Worm (Caenorhabditis elegans) whole organism, young adult: ENCODE data around the gene tatn-1.

Experiments
- B0019.2 ChIP-seq: fragments of 200-800 bp; sonication (Bioruptor generic); conservative IDR thresholded peaks from 2 replicates; pipeline ENCODE4 v1.3.6; 2022; ENCODE audit warnings: missing genetic modification reagents, missing genetic modification characterization, missing compliant biosample characterization
- B0261.1 ChIP-seq: sonication (generic microtip); optimal IDR thresholded peaks from 2 replicates; lab custom pipeline; 2016; ENCODE audit warnings: mild to moderate bottlenecking, missing genetic modification characterization, moderate library complexity, missing compliant biosample characterization
- C06A6.2 ChIP-seq: fragments of 200-800 bp; sonication (Bioruptor generic); conservative IDR thresholded peaks from 2 replicates; pipeline ENCODE4 v1.3.6; 2022; ENCODE audit warnings: missing genetic modification characterization, missing compliant biosample characterization
- C17E4.6 ChIP-seq: fragments of 200-800 bp; sonication (Bioruptor generic); IDR thresholded peaks from 2 replicates; pipeline ENCODE4 v1.3.6; 2022; ENCODE audit warnings: missing genetic modification reagents, missing genetic modification characterization, missing compliant biosample characterization
- D2030.7 ChIP-seq: fragments of 200-800 bp; sonication (Bioruptor generic); IDR thresholded peaks from 2 replicates; pipeline ENCODE4 v1.3.6; 2022; ENCODE audit warnings: missing genetic modification reagents, missing genetic modification characterization, missing compliant biosample characterization
- F23B12.7 ChIP-seq: sonication (generic microtip); optimal IDR thresholded peaks from 2 replicates; lab custom pipeline; 2017; ENCODE audit warnings: missing genetic modification characterization, mild to moderate bottlenecking, missing compliant biosample characterization, antibody characterized with exemption, moderate library complexity; ENCODE audit not compliant: insufficient read depth
- F39B2.1 ChIP-seq: fragments of 200-800 bp; sonication (Bioruptor generic); IDR thresholded peaks from 2 replicates; pipeline ENCODE4 v1.3.6; 2022; ENCODE audit warnings: missing genetic modification reagents, missing genetic modification characterization, missing compliant biosample characterization
- F52B5.7 ChIP-seq: sonication (generic microtip); optimal IDR thresholded peaks from 2 replicates; lab custom pipeline; 2016; ENCODE audit warnings: mild to moderate bottlenecking, missing genetic modification characterization, missing compliant biosample characterization
- K12H6.12 ChIP-seq: fragments of 200-800 bp; sonication (Bioruptor generic); optimal IDR thresholded peaks from 2 replicates; lab custom pipeline; 2018; ENCODE audit warnings: mild to moderate bottlenecking, missing genetic modification characterization, missing compliant biosample characterization
- Y53F4B.3 ChIP-seq: fragments of 200-800 bp; sonication (Bioruptor generic); IDR thresholded peaks from 2 replicates; pipeline ENCODE4 v1.3.6; 2022; ENCODE audit warnings: missing genetic modification reagents, missing genetic modification characterization, missing compliant biosample characterization
- akir-1 ChIP-seq: fragments of 200-800 bp; sonication (Bioruptor generic); optimal IDR thresholded peaks from 2 replicates; lab custom pipeline; 2018; ENCODE audit warnings: mild to moderate bottlenecking, missing genetic modification characterization, moderate library complexity, missing compliant biosample characterization
- ama-1 ChIP-seq, 3 experiments: fragments of 150-350 bp in 1 of 3; sonication (generic microtip) in 2 of 3; optimal IDR thresholded peaks; 2 replicates each; lab custom pipeline; 2014 to 2018; ENCODE audit warnings: missing biosample characterization in 2 of 3, missing genetic modification characterization in 2 of 3, missing genetic modification reagents in 2 of 3
- atf-7 ChIP-seq: sonication (generic microtip); optimal IDR thresholded peaks from 2 replicates; lab custom pipeline; 2017; ENCODE audit warnings: mild to moderate bottlenecking, missing genetic modification characterization, missing compliant biosample characterization
- athp-1 ChIP-seq: sonication (generic microtip); optimal IDR thresholded peaks from 2 replicates; lab custom pipeline; 2017; ENCODE audit warnings: mild to moderate bottlenecking, missing genetic modification characterization, missing compliant biosample characterization
- attf-3 ChIP-seq: fragments of 200-800 bp; sonication (Bioruptor generic); conservative IDR thresholded peaks from 2 replicates; pipeline ENCODE4 v1.3.6; 2022; ENCODE audit warnings: missing genetic modification reagents, missing genetic modification characterization, missing compliant biosample characterization
- attf-6 ChIP-seq: fragments of 200-800 bp; sonication (Bioruptor generic); IDR thresholded peaks from 2 replicates; pipeline ENCODE4 v1.3.6; 2022; ENCODE audit warnings: missing genetic modification reagents, missing genetic modification characterization, missing compliant biosample characterization
- ccch-3 ChIP-seq: fragments of 200-800 bp; sonication (Bioruptor generic); optimal IDR thresholded peaks from 2 replicates; lab custom pipeline; 2018; ENCODE audit warnings: mild to moderate bottlenecking, missing genetic modification characterization, missing compliant biosample characterization
- ceh-79 ChIP-seq: sonication (generic microtip); optimal IDR thresholded peaks from 2 replicates; lab custom pipeline; 2017; ENCODE audit warnings: mild to moderate bottlenecking, missing genetic modification characterization, missing compliant biosample characterization
- ceh-91 ChIP-seq: fragments of 200-800 bp; sonication (Bioruptor generic); IDR thresholded peaks from 2 replicates; pipeline ENCODE4 v1.3.6; 2022; ENCODE audit warnings: missing genetic modification reagents, missing genetic modification characterization, missing compliant biosample characterization
- chd-7 ChIP-seq: sonication (generic microtip); optimal IDR thresholded peaks from 2 replicates; lab custom pipeline; 2016; ENCODE audit warnings: mild to moderate bottlenecking, missing genetic modification characterization, moderate library complexity, missing compliant biosample characterization
- die-1 ChIP-seq: sonication (generic microtip); optimal IDR thresholded peaks from 2 replicates; lab custom pipeline; 2016; ENCODE audit warnings: missing genotype, mild to moderate bottlenecking, missing genetic modification characterization, missing compliant biosample characterization
- dpl-1 ChIP-seq: fragments of 150-350 bp; optimal IDR thresholded peaks from 2 replicates; lab custom pipeline; 2014; ENCODE audit warnings: missing biosample characterization, missing genetic modification reagents, missing genetic modification characterization
- egl-18 ChIP-seq: fragments of 200-800 bp; sonication (Bioruptor generic); IDR thresholded peaks from 2 replicates; pipeline ENCODE4 v1.3.6; 2022; ENCODE audit warnings: missing genetic modification reagents, missing genetic modification characterization, missing compliant biosample characterization
- egl-44 ChIP-seq: fragments of 200-800 bp; sonication (Bioruptor generic); IDR thresholded peaks from 2 replicates; pipeline ENCODE4 v1.3.6; 2022; ENCODE audit warnings: missing genetic modification reagents, missing genetic modification characterization, missing compliant biosample characterization
- hmg-1.2 ChIP-seq: fragments of 200-800 bp; sonication (Bioruptor generic); IDR thresholded peaks from 2 replicates; pipeline ENCODE4 v1.3.6; 2022; ENCODE audit warnings: missing genetic modification reagents, missing genetic modification characterization, missing compliant biosample characterization
- hmg-20 ChIP-seq: fragments of 200-800 bp; sonication (Bioruptor generic); IDR thresholded peaks from 2 replicates; pipeline ENCODE4 v1.3.6; 2022; ENCODE audit warnings: missing genetic modification reagents, missing genetic modification characterization, missing compliant biosample characterization
- hrde-1 ChIP-seq: sonication (generic microtip); optimal IDR thresholded peaks from 2 replicates; lab custom pipeline; 2016; ENCODE audit warnings: missing genetic modification characterization, mild to moderate bottlenecking, missing compliant biosample characterization, moderate library complexity, missing genotype, missing genetic modification reagents, borderline replicate concordance
- lag-1 ChIP-seq: fragments of 200-800 bp; sonication (Bioruptor generic); IDR thresholded peaks from 2 replicates; pipeline ENCODE4 v1.3.6; 2022; ENCODE audit warnings: missing genetic modification reagents, missing genetic modification characterization, missing compliant biosample characterization
- let-526 ChIP-seq: fragments of 200-800 bp; sonication (Bioruptor generic); IDR thresholded peaks from 2 replicates; pipeline ENCODE4 v1.3.6; 2022; ENCODE audit warnings: missing genetic modification reagents, missing genetic modification characterization, missing compliant biosample characterization
- lin-35 ChIP-seq, 3 experiments: fragments of 150-350 bp in 2 of 3; sonication (generic microtip) in 1 of 3; optimal IDR thresholded peaks; 2 replicates each; lab custom pipeline; 2014 to 2018; ENCODE audit warnings: missing biosample characterization in 3 of 3, missing genetic modification characterization in 3 of 3, missing genetic modification reagents in 3 of 3
- lir-1 ChIP-seq: fragments of 200-800 bp; sonication (Bioruptor generic); conservative IDR thresholded peaks from 2 replicates; pipeline ENCODE4 v1.3.6; 2022; ENCODE audit warnings: missing genetic modification reagents, missing genetic modification characterization, missing compliant biosample characterization
- lsl-1 ChIP-seq: fragments of 200-800 bp; sonication (Bioruptor generic); optimal IDR thresholded peaks from 2 replicates; lab custom pipeline; 2018; ENCODE audit warnings: mild to moderate bottlenecking, missing genetic modification characterization, moderate library complexity, missing compliant biosample characterization
- madf-10 ChIP-seq: sonication (generic microtip); optimal IDR thresholded peaks from 2 replicates; lab custom pipeline; 2016; ENCODE audit warnings: mild to moderate bottlenecking, missing genetic modification characterization, missing compliant biosample characterization
- madf-3 ChIP-seq: fragments of 200-800 bp; sonication (Bioruptor generic); IDR thresholded peaks from 2 replicates; pipeline ENCODE4 v1.3.6; 2022; ENCODE audit warnings: missing genetic modification reagents, missing genetic modification characterization, missing compliant biosample characterization
- mxl-1 ChIP-seq: sonication (generic microtip); optimal IDR thresholded peaks from 2 replicates; lab custom pipeline; 2016; ENCODE audit warnings: missing genetic modification characterization, missing compliant biosample characterization
- nfya-1 ChIP-seq: sonication (generic microtip); optimal IDR thresholded peaks from 2 replicates; lab custom pipeline; 2017; ENCODE audit warnings: antibody characterized with exemption, missing compliant biosample characterization, missing genetic modification characterization, borderline replicate concordance; ENCODE audit not compliant: insufficient read depth
- nfya-2 ChIP-seq: fragments of 200-800 bp; sonication (Bioruptor generic); IDR thresholded peaks from 2 replicates; pipeline ENCODE4 v1.3.6; 2022; ENCODE audit warnings: missing genetic modification reagents, missing genetic modification characterization, missing compliant biosample characterization
- nhr-179 ChIP-seq: sonication (generic microtip); optimal IDR thresholded peaks from 2 replicates; lab custom pipeline; 2016; ENCODE audit warnings: mild to moderate bottlenecking, missing genetic modification characterization, missing compliant biosample characterization
- nhr-80 ChIP-seq: sonication (generic microtip); optimal IDR thresholded peaks from 2 replicates; lab custom pipeline; 2016; ENCODE audit warnings: missing genetic modification characterization, missing compliant biosample characterization
- pha-4 ChIP-seq: fragments of 150-350 bp; sonication (generic microtip); optimal IDR thresholded peaks from 2 replicates; lab custom pipeline; 2014; ENCODE audit warnings: missing biosample characterization, missing genetic modification reagents, missing genetic modification characterization
- rcor-1 ChIP-seq: fragments of 200-800 bp; sonication (Bioruptor generic); IDR thresholded peaks from 2 replicates; pipeline ENCODE4 v1.3.6; 2022; ENCODE audit warnings: missing genetic modification reagents, missing genetic modification characterization, missing compliant biosample characterization
- rpc-1 ChIP-seq, 2 experiments: fragments of 150-350 bp in 1 of 2; sonication (generic microtip) in 1 of 2; optimal IDR thresholded peaks; 2 replicates each; lab custom pipeline; 2014 to 2018; ENCODE audit warnings: missing biosample characterization in 1 of 2, missing genetic modification characterization in 1 of 2, missing genetic modification reagents in 1 of 2, missing genotype in 1 of 2
- sea-2 ChIP-seq: fragments of 200-800 bp; sonication (Bioruptor generic); IDR thresholded peaks from 2 replicates; pipeline ENCODE4 v1.3.6; 2022; ENCODE audit warnings: missing genetic modification characterization, missing compliant biosample characterization
- tlf-1 ChIP-seq: fragments of 200-800 bp; sonication (Bioruptor generic); optimal IDR thresholded peaks from 2 replicates; lab custom pipeline; 2018; ENCODE audit warnings: mild to moderate bottlenecking, missing genetic modification characterization, missing compliant biosample characterization
- zfh-2 ChIP-seq: fragments of 200-800 bp; sonication (Bioruptor generic); conservative IDR thresholded peaks from 2 replicates; pipeline ENCODE4 v1.3.6; 2022; ENCODE audit warnings: missing genetic modification reagents, missing genetic modification characterization, missing compliant biosample characterization
- ztf-28 ChIP-seq: fragments of 200-800 bp; sonication (Bioruptor generic); IDR thresholded peaks from 2 replicates; pipeline ENCODE4 v1.3.6; 2022; ENCODE audit warnings: missing genetic modification reagents, missing genetic modification characterization, missing compliant biosample characterization
- ztf-3 ChIP-seq: fragments of 200-800 bp; sonication (Bioruptor generic); optimal IDR thresholded peaks from 2 replicates; lab custom pipeline; 2018; ENCODE audit warnings: mild to moderate bottlenecking, missing genetic modification characterization, missing compliant biosample characterization
- ztf-6 ChIP-seq: fragments of 200-800 bp; sonication (Bioruptor generic); IDR thresholded peaks from 2 replicates; pipeline ENCODE4 v1.3.6; 2022; ENCODE audit warnings: missing genetic modification reagents, missing genetic modification characterization, missing compliant biosample characterization

Gene tatn-1

DNA sequence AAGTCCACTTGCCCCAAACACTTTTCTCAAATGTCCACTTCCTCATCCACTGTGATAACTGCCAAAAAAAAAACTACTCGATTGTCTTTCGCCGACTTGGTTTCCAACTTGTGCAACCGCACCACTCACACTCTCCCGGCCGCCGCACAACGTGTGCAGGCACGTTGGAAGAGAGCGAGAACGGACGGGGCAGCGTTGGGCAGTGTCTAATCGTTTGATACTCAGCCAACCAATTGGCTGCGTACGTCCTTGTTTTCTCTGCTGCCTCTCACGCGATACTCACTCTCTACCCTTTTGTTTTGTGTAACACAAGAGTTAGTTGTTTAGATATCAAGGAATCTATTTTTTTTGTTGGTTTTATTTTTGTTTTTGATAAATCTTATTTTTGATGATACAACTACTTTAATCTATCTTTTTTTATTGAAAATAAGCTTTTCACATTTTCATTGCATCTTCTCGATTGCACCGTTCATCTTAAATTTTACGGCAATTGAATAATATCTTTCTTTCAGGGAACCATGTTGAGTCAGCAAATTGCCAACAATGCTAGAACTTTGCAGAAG is 37.2 kb upstream of the tatn-1 start, which contains the start of gene sucl-1:
sucl-1 (plus strand) TSS at position 513 of the 563 bp plus-strand sequence.
- TF ChIP-seq B0261.1 (tag; lab: Kevin White, UChicago) (no peak), lir-1 (GFP tag; lab: Robert Waterston, UW) (0 out of 2 replicates have a peak, but pooled peaks have one; percentile 35), ama-1 (optimal IDR thresholded peaks at IDR 0.05; lab: Kevin White, UChicago) (no peak), ama-1 (GFP tag; optimal IDR thresholded peaks at IDR 0.05; lab: Kevin White, UChicago) (peak in 1 of 2 experiments; percentile 39), nhr-179 (no peak), nfya-2 (no peak), athp-1 (tag; lab: Kevin White, UChicago) (no peak), rcor-1 (GFP tag; lab: Robert Waterston, UW) (peak; percentile 69), ccch-3 (GFP tag; lab: Kevin White, UChicago) (no peak), ztf-28 (no peak), chd-7 (tag; lab: Kevin White, UChicago) (peak; percentile 70), egl-44 (GFP tag; lab: Robert Waterston, UW) (0 out of 2 replicates have a peak, but pooled peaks have one; percentile 66), attf-3 (GFP tag; lab: Robert Waterston, UW) (0 out of 2 replicates have a peak, but pooled peaks have one; percentile 36), akir-1 (GFP tag; lab: Kevin White, UChicago) (peak; percentile 21), Y53F4B.3 (GFP tag; lab: Robert Waterston, UW) (no peak), C17E4.6 (GFP tag; lab: Robert Waterston, UW) (no peak), tlf-1 (peak; percentile 12), sea-2 (no peak), mxl-1 (tag; lab: Kevin White, UChicago) (no peak), ceh-91 (GFP tag; lab: Robert Waterston, UW) (no peak), D2030.7 (no peak), K12H6.12 (tag; lab: Kevin White, UChicago) (peak; percentile 73), pha-4 (no peak), ceh-79 (tag; lab: Kevin White, UChicago) (no peak), hrde-1 (no peak), egl-18 (GFP tag; lab: Robert Waterston, UW) (no peak), nhr-80 (tag; lab: Kevin White, UChicago) (peak; percentile 99), madf-10 (tag; lab: Kevin White, UChicago) (peak; percentile 59), atf-7 (tag; lab: Kevin White, UChicago) (peak; percentile 20), attf-6 (GFP tag; lab: Robert Waterston, UW) (no peak), nfya-1 (no peak), hmg-20 (GFP tag; lab: Robert Waterston, UW) (no peak), ztf-3 (GFP tag; lab: Kevin White, UChicago) (no peak), F39B2.1 (GFP tag; lab: Robert Waterston, UW) (no peak), let-526 (GFP tag; lab: Robert Waterston, UW) (no peak), lag-1 (GFP tag; lab: Robert Waterston, UW) (no peak), dpl-1 (no peak), C06A6.2 (GFP tag; lab: Robert Waterston, UW) (no peak), die-1 (tag; lab: Kevin White, UChicago) (peak; percentile 52), F23B12.7 (tag; lab: Kevin White, UChicago) (peak; percentile 77), madf-3 (GFP tag; lab: Robert Waterston, UW) (no peak), rpc-1 (optimal IDR thresholded peaks at IDR 0.05; lab: Kevin White, UChicago) (no peak), rpc-1 (tag; optimal IDR thresholded peaks at IDR 0.05; lab: Kevin White, UChicago) (no peak), lsl-1 (GFP tag; lab: Kevin White, UChicago) (no peak), B0019.2 (GFP tag; lab: Robert Waterston, UW) (no peak), F52B5.7 (tag; lab: Kevin White, UChicago) (no peak), ztf-6 (GFP tag; lab: Robert Waterston, UW) (no peak), zfh-2 (GFP tag; lab: Robert Waterston, UW) (peak; percentile 97), lin-35 (GFP tag; optimal IDR thresholded peaks at IDR 0.05; lab: Kevin White, UChicago) (peak in 1 of 3 experiments; percentile 64), hmg-1.2 (peak; percentile 81)
